Fruit fly (Drosophila melanogaster): ENCODE data around the gene CG42367.
A peak's percentile ranks its signal among the peaks of the same experiment; 100 is the strongest.

Gene CG42367

dm6 chr2L:9968201-9968727 is 37.9 kb downstream of the CG42367 start (continued):
- TF ChIP-seq CG30403 (GFP tag; optimal IDR thresholded peaks at IDR 0.05), result no peak
- no peak for TF ChIP-seq NC2β (GFP tag; optimal IDR thresholded peaks at IDR 0.05)
- no peak for TF ChIP-seq CG11456 (GFP tag; IDR thresholded peaks at IDR 0.05)
- TF ChIP-seq CG5953 (GFP tag; IDR thresholded peaks at IDR 0.05), result no peak
- TF ChIP-seq CG14860 (GFP tag; IDR thresholded peaks at IDR 0.05; ENCODE audit: partially characterized antibody), result 0 out of 3 replicates have a peak, but pooled peaks have one; percentile 43
- peak; percentile 73 for TF ChIP-seq Dp (GFP tag; optimal IDR thresholded peaks at IDR 0.05)
- no peak for TF ChIP-seq Tbp (GFP tag; optimal IDR thresholded peaks at IDR 0.05)
- TF ChIP-seq CG13894 (tag; optimal IDR thresholded peaks at IDR 0.05), result no peak

DNA sequence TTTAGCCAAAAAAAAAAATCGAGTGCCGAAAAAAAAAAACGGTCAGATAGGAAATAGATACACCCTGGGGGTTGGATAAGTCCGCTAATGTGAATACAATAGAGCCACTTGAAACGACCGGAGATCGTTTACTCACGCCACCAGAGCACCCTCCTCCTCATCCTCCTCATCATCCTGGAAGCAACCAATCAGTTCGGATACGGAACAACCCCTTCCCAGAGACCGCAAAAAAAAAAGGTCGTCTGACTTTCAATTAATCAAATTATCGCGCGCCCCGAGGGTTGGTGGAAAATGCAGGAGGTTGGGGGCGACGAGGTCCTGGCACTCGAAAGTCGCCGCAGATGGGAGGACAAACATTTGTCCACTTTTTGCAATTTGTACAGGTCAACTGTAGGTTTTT is 42.2 kb downstream of the CG42367 start:
- TF ChIP-seq Antp (GFP tag; optimal IDR thresholded peaks at IDR 0.05) (no peak), lov (optimal IDR thresholded peaks at IDR 0.05) (no peak), lov (GFP tag; IDR thresholded peaks at IDR 0.05) (0 out of 3 replicates have a peak, but pooled peaks have one; percentile 22), CG1832 (GFP tag; optimal IDR thresholded peaks at IDR 0.05) (no peak), CG13894 (tag; optimal IDR thresholded peaks at IDR 0.05) (no peak), pros (GFP tag; optimal IDR thresholded peaks at IDR 0.05) (peak; percentile 64), mld (GFP tag; IDR thresholded peaks at IDR 0.05; ENCODE audit: partially characterized antibody) (0 out of 3 replicates have a peak, but pooled peaks have one; percentile 17), sqz (GFP tag; optimal IDR thresholded peaks at IDR 0.05) (peak; percentile 81), zfh1 (GFP tag; IDR thresholded peaks at IDR 0.05) (0 out of 3 replicates have a peak, but pooled peaks have one; percentile 8)

All from whole organism, embryonic.